Worm (Caenorhabditis elegans) whole organism, L3 larva: ENCODE measurements around the gene gon-4.

Experiments
- R02D3.7 ChIP-seq: fragments of 150-350 bp; optimal IDR thresholded peaks from 2 replicates; lab custom pipeline; 2014; ENCODE audit warnings: missing biosample characterization, missing genetic modification characterization
- ZK546.5 ChIP-seq: sonication (generic microtip); optimal IDR thresholded peaks from 2 replicates; lab custom pipeline; 2017; ENCODE audit warnings: missing biosample characterization, missing genetic modification characterization
- ama-1 ChIP-seq: fragments of 150-350 bp; optimal IDR thresholded peaks from 2 replicates; lab custom pipeline; 2018
- ceh-16 ChIP-seq: sonication (generic microtip); optimal IDR thresholded peaks from 2 replicates; lab custom pipeline; 2017; ENCODE audit warnings: missing biosample characterization, missing genetic modification characterization
- ceh-28 ChIP-seq: fragments of 150-350 bp; optimal IDR thresholded peaks from 2 replicates; lab custom pipeline; 2014; ENCODE audit warnings: missing biosample characterization, missing genetic modification reagents, missing genetic modification characterization
- ceh-82 ChIP-seq: fragments of 150-350 bp; optimal IDR thresholded peaks from 2 replicates; lab custom pipeline; 2014; ENCODE audit warnings: missing biosample characterization, missing genetic modification characterization
- daf-12 ChIP-seq: fragments of 150-350 bp; optimal IDR thresholded peaks from 2 replicates; lab custom pipeline; 2014; ENCODE audit warnings: missing biosample characterization, missing genetic modification reagents, missing genetic modification characterization
- egl-27 ChIP-seq: sonication (generic microtip); optimal IDR thresholded peaks from 4 replicates; lab custom pipeline; 2017; ENCODE audit warnings: missing biosample characterization, missing genetic modification reagents, missing genetic modification characterization
- egl-5 ChIP-seq: fragments of 150-350 bp; optimal IDR thresholded peaks from 2 replicates; lab custom pipeline; 2017; ENCODE audit warnings: missing biosample characterization, missing genetic modification reagents, missing genetic modification characterization, inconsistent platforms
- elt-1 ChIP-seq: fragments of 150-350 bp; optimal IDR thresholded peaks from 2 replicates; lab custom pipeline; 2014; ENCODE audit warnings: missing biosample characterization, missing genetic modification characterization
- elt-2 ChIP-seq: sonication (generic microtip); optimal IDR thresholded peaks from 2 replicates; lab custom pipeline; 2016; ENCODE audit warnings: missing genetic modification reagents, mild to moderate bottlenecking, missing genetic modification characterization, missing compliant biosample characterization
- eor-1 ChIP-seq, 2 experiments: fragments of 150-350 bp; optimal IDR thresholded peaks; 2 replicates each; lab custom pipeline; 2014 to 2018; ENCODE audit warnings: missing biosample characterization in 2 of 2, missing genetic modification characterization in 2 of 2
- fkh-10 ChIP-seq: sonication (generic microtip); optimal IDR thresholded peaks from 2 replicates; lab custom pipeline; 2017; ENCODE audit warnings: missing biosample characterization, missing genetic modification reagents, missing genetic modification characterization
- fkh-2 ChIP-seq: fragments of 150-350 bp; optimal IDR thresholded peaks from 2 replicates; lab custom pipeline; 2014; ENCODE audit warnings: missing biosample characterization, missing genetic modification reagents, missing genetic modification characterization
- hmg-11 ChIP-seq: sonication (generic microtip); optimal IDR thresholded peaks from 2 replicates; lab custom pipeline; 2016; ENCODE audit warnings: missing genetic modification characterization, missing compliant biosample characterization
- lin-15B ChIP-seq: fragments of 150-350 bp; optimal IDR thresholded peaks from 2 replicates; lab custom pipeline; 2014; ENCODE audit warnings: missing biosample characterization, missing genetic modification characterization
- lin-39 ChIP-seq: fragments of 150-350 bp; optimal IDR thresholded peaks from 2 replicates; lab custom pipeline; 2018; ENCODE audit warnings: missing biosample characterization, missing genetic modification reagents, missing genetic modification characterization
- mdl-1 ChIP-seq: fragments of 150-350 bp; optimal IDR thresholded peaks from 2 replicates; lab custom pipeline; 2014; ENCODE audit warnings: missing biosample characterization, missing genetic modification characterization
- mml-1 ChIP-seq: fragments of 150-350 bp; sonication (generic microtip); optimal IDR thresholded peaks from 3 replicates; lab custom pipeline; 2014; ENCODE audit warnings: missing biosample characterization, missing genetic modification characterization
- nhr-11 ChIP-seq: fragments of 150-350 bp; optimal IDR thresholded peaks from 2 replicates; lab custom pipeline; 2014; ENCODE audit warnings: missing biosample characterization, missing genetic modification characterization
- nhr-12 ChIP-seq: fragments of 150-350 bp; optimal IDR thresholded peaks from 2 replicates; lab custom pipeline; 2014; ENCODE audit warnings: missing biosample characterization, missing genetic modification characterization
- nhr-23 ChIP-seq: fragments of 150-350 bp; optimal IDR thresholded peaks from 2 replicates; lab custom pipeline; 2014; ENCODE audit warnings: missing biosample characterization, missing genetic modification reagents, missing genetic modification characterization
- nhr-237 ChIP-seq: fragments of 150-350 bp; optimal IDR thresholded peaks from 2 replicates; lab custom pipeline; 2014; ENCODE audit warnings: missing biosample characterization, missing genetic modification characterization
- nhr-25 ChIP-seq: sonication (generic microtip); optimal IDR thresholded peaks from 2 replicates; lab custom pipeline; 2017; ENCODE audit warnings: missing biosample characterization, missing genetic modification characterization
- nhr-28 ChIP-seq: fragments of 150-350 bp; optimal IDR thresholded peaks from 2 replicates; lab custom pipeline; 2014; ENCODE audit warnings: missing biosample characterization, missing genetic modification characterization
- nhr-67 ChIP-seq: fragments of 150-350 bp; optimal IDR thresholded peaks from 2 replicates; lab custom pipeline; 2014; ENCODE audit warnings: missing biosample characterization, missing genetic modification characterization
- nhr-76 ChIP-seq: fragments of 150-350 bp; sonication (generic microtip); optimal IDR thresholded peaks from 5 replicates; lab custom pipeline; 2014; ENCODE audit warnings: missing biosample characterization, missing genetic modification characterization
- nhr-77 ChIP-seq: fragments of 150-350 bp; optimal IDR thresholded peaks from 2 replicates; lab custom pipeline; 2014; ENCODE audit warnings: missing biosample characterization, missing genetic modification characterization
- pqm-1 ChIP-seq: fragments of 150-350 bp; optimal IDR thresholded peaks from 2 replicates; lab custom pipeline; 2017; ENCODE audit warnings: missing biosample characterization, missing genetic modification characterization, inconsistent platforms
- sea-2 ChIP-seq: fragments of 150-350 bp; sonication (generic microtip); optimal IDR thresholded peaks from 4 replicates; lab custom pipeline; 2014; ENCODE audit warnings: missing biosample characterization, missing genetic modification reagents, missing genetic modification characterization
- skn-1 ChIP-seq: fragments of 150-350 bp; optimal IDR thresholded peaks from 2 replicates; lab custom pipeline; 2014; ENCODE audit warnings: missing biosample characterization, missing genetic modification characterization
- snpc-4 ChIP-seq: fragments of 150-350 bp; optimal IDR thresholded peaks from 2 replicates; lab custom pipeline; 2014; ENCODE audit warnings: missing biosample characterization, missing genetic modification characterization
- unc-39 ChIP-seq: sonication (generic microtip); optimal IDR thresholded peaks from 4 replicates; lab custom pipeline; 2017; ENCODE audit warnings: missing biosample characterization, missing genetic modification characterization
- unc-62 ChIP-seq: fragments of 150-350 bp; sonication (generic microtip); optimal IDR thresholded peaks from 4 replicates; lab custom pipeline; 2014; ENCODE audit warnings: missing biosample characterization, missing genetic modification reagents, missing genetic modification characterization
- zag-1 ChIP-seq: fragments of 150-350 bp; optimal IDR thresholded peaks from 2 replicates; lab custom pipeline; 2014; ENCODE audit warnings: missing biosample characterization, missing genetic modification characterization
- ztf-11 ChIP-seq: fragments of 150-350 bp; optimal IDR thresholded peaks from 2 replicates; lab custom pipeline; 2014; ENCODE audit warnings: missing biosample characterization, missing genetic modification characterization

gon-4 gene

DNA sequence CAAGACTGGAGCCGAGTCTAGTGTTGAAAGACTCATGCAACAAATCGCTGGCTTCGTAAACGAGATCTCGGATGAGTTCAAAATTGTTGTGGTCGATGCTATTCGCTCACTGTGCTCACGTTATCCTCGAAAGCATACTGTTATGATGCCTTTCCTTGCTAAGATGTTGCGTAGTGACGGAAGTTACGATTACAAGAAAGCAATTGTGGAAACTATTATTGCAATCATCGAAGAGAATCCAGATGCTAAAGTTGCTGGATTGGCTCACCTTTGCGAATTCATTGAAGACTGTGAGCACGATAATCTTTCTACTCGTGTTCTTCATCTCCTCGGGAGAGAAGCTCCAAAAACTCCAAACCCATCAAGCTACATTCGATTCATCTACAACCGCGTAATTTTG, 44.1 kb upstream of the gon-4 start:
- TF ChIP-seq ceh-28 (tag; lab: Kevin White, UChicago) (no peak), egl-5 (tag; lab: Kevin White, UChicago) (no peak), egl-27 (no peak), nhr-237 (tag; lab: Kevin White, UChicago) (no peak), ztf-11 (tag; lab: Kevin White, UChicago) (no peak), ZK546.5 (tag; lab: Kevin White, UChicago) (no peak), lin-39 (tag; lab: Kevin White, UChicago) (no peak), unc-62 (no peak), nhr-12 (no peak), pqm-1 (no peak), eor-1 (tag; optimal IDR thresholded peaks at IDR 0.05; lab: Kevin White, UChicago) (no peak), nhr-25 (tag; lab: Kevin White, UChicago) (no peak)

DNA sequence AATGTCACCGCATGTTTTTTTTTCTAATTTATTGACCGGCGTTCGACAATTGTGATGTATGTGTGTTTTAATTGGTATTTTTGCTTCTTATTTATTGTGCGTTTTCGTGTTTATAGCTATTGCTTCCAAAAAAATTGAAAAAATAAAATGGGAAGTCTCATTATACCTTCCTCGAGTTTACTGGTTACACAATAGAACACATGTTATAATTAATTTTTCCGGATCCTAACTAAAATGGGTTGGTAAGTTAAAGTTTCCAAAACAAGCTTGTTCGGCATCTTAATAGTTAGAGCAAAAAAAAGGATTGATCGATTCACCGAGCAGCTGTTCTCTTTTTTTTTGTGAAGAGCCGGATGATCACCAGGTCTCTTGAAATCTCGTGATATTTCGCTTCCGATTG, 42.1 kb upstream of the gon-4 start, which contains the start of gene ttr-54:
Gene ttr-54, plus strand, starts transcription at position 301 of the 400 bp plus-strand sequence.
- TF ChIP-seq elt-1 (tag; lab: Kevin White, UChicago) (no peak), egl-5 (tag; lab: Kevin White, UChicago) (no peak)

DNA sequence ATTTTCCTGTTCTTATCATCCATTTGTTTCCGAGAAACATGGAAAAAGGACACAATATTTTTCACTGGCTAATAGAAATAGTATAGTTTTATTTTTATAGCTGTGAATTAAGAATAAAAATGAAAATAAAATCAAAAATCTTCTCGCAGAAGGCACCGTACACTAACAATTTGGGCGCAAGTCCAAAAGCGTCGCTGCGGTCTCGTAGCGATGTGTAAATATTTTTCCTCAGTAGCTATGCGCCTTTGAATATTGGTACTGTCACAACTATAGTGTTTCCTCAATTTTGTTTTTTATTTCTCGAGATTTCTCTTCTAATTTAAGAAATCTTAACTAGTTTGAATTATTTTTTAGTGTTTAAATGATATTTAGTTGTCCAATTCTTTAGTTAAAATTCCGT, 40.6 kb upstream of the gon-4 start:
- no peak for TF ChIP-seq zag-1 (tag; lab: Kevin White, UChicago)
- no peak for TF ChIP-seq snpc-4 (tag; lab: Kevin White, UChicago)
- TF ChIP-seq ama-1 (lab: Kevin White, UChicago), result no peak
- no peak for TF ChIP-seq nhr-23 (tag; lab: Kevin White, UChicago)
- TF ChIP-seq skn-1 (tag; lab: Kevin White, UChicago), result no peak
- TF ChIP-seq nhr-28 (tag; lab: Kevin White, UChicago), result no peak
- TF ChIP-seq egl-5 (tag; lab: Kevin White, UChicago), result no peak
- TF ChIP-seq nhr-25 (tag; lab: Kevin White, UChicago), result no peak
- no peak for TF ChIP-seq R02D3.7 (tag; lab: Kevin White, UChicago)
- TF ChIP-seq egl-27, result no peak
- TF ChIP-seq elt-2 (tag; lab: Kevin White, UChicago), result no peak
- TF ChIP-seq elt-1 (tag; lab: Kevin White, UChicago), result no peak
- no peak for TF ChIP-seq lin-15B (tag; lab: Kevin White, UChicago)
- no peak for TF ChIP-seq unc-62
- no peak for TF ChIP-seq nhr-77 (tag; lab: Kevin White, UChicago)
- no peak for TF ChIP-seq nhr-76 (tag; lab: Kevin White, UChicago)
- TF ChIP-seq unc-39 (tag; lab: Kevin White, UChicago), result no peak

DNA sequence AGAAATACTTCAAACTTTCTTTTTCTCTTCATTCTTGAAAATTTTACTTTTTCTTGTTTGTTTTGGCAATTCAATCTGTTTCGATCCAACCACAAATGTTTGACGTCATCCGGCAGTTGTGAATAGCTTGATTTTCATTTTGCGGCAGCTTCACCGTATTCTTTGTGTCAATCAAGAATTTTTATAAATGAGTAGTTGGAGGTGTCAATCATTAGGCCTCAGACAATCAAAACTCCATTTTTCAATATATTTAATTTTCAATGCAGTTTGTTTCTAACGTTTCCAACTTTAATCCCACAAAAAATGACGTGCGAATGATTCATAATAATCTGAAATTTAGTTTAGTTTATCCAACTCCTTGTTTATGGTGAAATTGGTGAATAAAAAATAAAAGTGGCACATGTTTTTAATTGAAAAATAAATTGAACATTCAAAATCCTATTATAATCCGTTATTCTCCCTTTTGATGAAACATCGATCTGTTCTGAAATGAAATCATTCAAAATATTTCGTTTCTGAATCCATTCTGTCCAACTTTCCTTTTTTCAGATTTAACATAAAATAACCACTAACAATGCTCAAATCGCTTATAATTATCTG, 40.0 kb upstream of the gon-4 start, which contains the start of gene ttr-53:
Gene ttr-53, plus strand, starts transcription at position 550 of the 600 bp plus-strand sequence.
- TF ChIP-seq nhr-28 (tag; lab: Kevin White, UChicago) (no peak), nhr-237 (tag; lab: Kevin White, UChicago) (no peak)

DNA sequence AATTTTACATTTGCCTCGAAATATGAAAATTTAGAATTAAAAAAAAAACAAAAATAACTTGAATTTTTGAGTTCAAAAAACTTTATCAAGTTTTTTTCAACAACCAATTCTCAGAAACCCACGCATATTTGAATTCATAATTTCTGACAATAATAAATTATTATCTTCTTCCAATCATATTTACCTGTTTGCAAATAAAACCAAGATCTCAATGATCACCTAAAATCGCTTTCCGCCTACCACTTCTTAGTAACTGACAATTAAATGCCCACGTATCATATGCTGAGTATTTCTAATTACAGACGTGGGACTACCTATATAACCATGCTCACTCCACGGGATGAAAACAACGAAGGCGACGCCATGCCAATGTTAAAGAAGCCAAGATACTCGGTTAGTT, 35.9 kb upstream of the gon-4 start, which contains the start of gene pps-1:
Gene pps-1, plus strand, starts transcription at position 301 of the 400 bp plus-strand sequence.
- no peak for TF ChIP-seq nhr-25 (tag; lab: Kevin White, UChicago)
- no peak for TF ChIP-seq pqm-1
- no peak for TF ChIP-seq daf-12 (tag; lab: Kevin White, UChicago)
- no peak for TF ChIP-seq hmg-11 (tag; lab: Kevin White, UChicago)
- TF ChIP-seq ceh-82 (tag; lab: Kevin White, UChicago), result no peak
- TF ChIP-seq elt-2 (tag; lab: Kevin White, UChicago), result no peak
- no peak for TF ChIP-seq unc-62

DNA sequence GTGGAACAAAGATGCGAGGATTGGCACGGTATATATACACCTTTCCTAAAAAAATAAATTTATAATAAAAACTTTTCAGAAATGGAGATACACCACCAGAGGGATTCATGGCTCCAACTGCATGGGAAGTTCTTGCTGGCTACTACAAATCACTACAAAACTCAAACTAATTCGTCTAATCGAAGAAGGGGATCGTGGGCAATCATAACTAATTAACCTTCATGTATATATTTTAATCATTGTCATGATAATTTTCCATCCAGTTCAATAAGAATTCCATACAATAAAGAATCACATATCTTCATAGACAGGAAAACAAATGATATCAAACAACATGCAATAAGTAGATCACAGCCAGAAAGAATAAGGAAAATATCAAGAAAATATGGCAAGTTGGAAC, 33.5 kb upstream of the gon-4 start:
- TF ChIP-seq hmg-11 (tag; lab: Kevin White, UChicago) (no peak), mml-1 (no peak), pqm-1 (no peak), fkh-2 (tag; lab: Kevin White, UChicago) (no peak), ZK546.5 (tag; lab: Kevin White, UChicago) (no peak), mdl-1 (no peak), nhr-67 (tag; lab: Kevin White, UChicago) (no peak), skn-1 (tag; lab: Kevin White, UChicago) (no peak), fkh-10 (GFP tag; lab: Kevin White, UChicago) (no peak), ceh-28 (tag; lab: Kevin White, UChicago) (no peak), sea-2 (GFP tag; lab: Kevin White, UChicago) (no peak), ceh-16 (no peak), nhr-11 (tag; lab: Kevin White, UChicago) (no peak)
